Worm (Caenorhabditis elegans): ENCODE measurements around the gene T02B11.4.
"Not testable (repeated sequence)": the region's sequence is repeated elsewhere in the genome, so short reads cannot be mapped to it uniquely, and the experiment has no call there.

- not testable (repeated sequence) for TF ChIP-seq ama-1 (optimal IDR thresholded peaks at IDR 0.05); hmg-4 (GFP tag; optimal IDR thresholded peaks at IDR 0.05); flt-1 (GFP tag; IDR thresholded peaks at IDR 0.05); ceh-36 (tag; optimal IDR thresholded peaks at IDR 0.05); aly-1 (tag; optimal IDR thresholded peaks at IDR 0.05); hnd-1 (tag; optimal IDR thresholded peaks at IDR 0.05)
Measured at ce11 chrV:822922-823321, 48.0 kb downstream of the T02B11.4 start, which contains the start of gene srx-31.
